Worm (Caenorhabditis elegans): Measurements from ENCODE around the gene ddx-17.

- no peak for TF ChIP-seq K11D2.4 (GFP tag; IDR thresholded peaks at IDR 0.05)
- no peak for TF ChIP-seq nhr-90 (tag; optimal IDR thresholded peaks at IDR 0.05)
Measured at ce11 chrV:14013638-14014037, 1.8 kb upstream of the ddx-17 start.

Data from whole organism, young adult.